Worm (Caenorhabditis elegans): ENCODE measurements around the gene F38E9.1.

- TF ChIP-seq elt-2 (tag; optimal IDR thresholded peaks at IDR 0.05) (no peak), ama-1 (optimal IDR thresholded peaks at IDR 0.05) (no peak), ceh-31 (tag; optimal IDR thresholded peaks at IDR 0.05) (no peak), dve-1 (tag; optimal IDR thresholded peaks at IDR 0.05) (no peak), nfya-1 (tag; optimal IDR thresholded peaks at IDR 0.05) (no peak), sox-2 (GFP tag; IDR thresholded peaks at IDR 0.05) (no peak), ttx-3 (tag; optimal IDR thresholded peaks at IDR 0.05) (no peak), hlh-30 (tag; optimal IDR thresholded peaks at IDR 0.05; ENCODE audit: insufficient read depth) (no peak), lim-6 (tag; optimal IDR thresholded peaks at IDR 0.05) (no peak), pha-2 (tag; optimal IDR thresholded peaks at IDR 0.05) (no peak)
Measured at ce11 chrX:16490753-16491152, 19.9 kb downstream of the F38E9.1 start.
